Fruit fly (Drosophila melanogaster) whole organism, embryonic: ENCODE data around the gene gl.

Source experiments
- Atf6 ChIP-seq: fragments of 200-800 bp; sonication (Bioruptor generic); IDR thresholded peaks from 2 replicates; pipeline ENCODE4 v1.3.6; 2022; ENCODE audit warnings: missing biosample characterization, missing genetic modification characterization
- CG10267 ChIP-seq: fragments of 200-800 bp; sonication (Bioruptor generic); optimal IDR thresholded peaks from 2 replicates; lab custom pipeline; 2018; ENCODE audit warnings: missing biosample characterization, mild to moderate bottlenecking, missing genetic modification characterization, moderate library complexity
- CG12219 ChIP-seq: fragments of 200-800 bp; sonication (Bioruptor generic); optimal IDR thresholded peaks from 3 replicates; lab custom pipeline; 2018; ENCODE audit warnings: missing biosample characterization, mild to moderate bottlenecking, missing genetic modification characterization
- CG12769 ChIP-seq: fragments of 200-800 bp; sonication (Bioruptor generic); optimal IDR thresholded peaks from 2 replicates; lab custom pipeline; 2019; ENCODE audit warnings: missing biosample characterization, mild to moderate bottlenecking, missing genetic modification characterization, moderate library complexity
- CG13775 ChIP-seq: fragments of 200-800 bp; sonication (Bioruptor generic); optimal IDR thresholded peaks from 3 replicates; lab custom pipeline; 2017; ENCODE audit warnings: missing biosample characterization, mild to moderate bottlenecking, missing genetic modification characterization
- CG1603 ChIP-seq: fragments of 200-800 bp; sonication (Bioruptor generic); optimal IDR thresholded peaks from 2 replicates; lab custom pipeline; 2019; ENCODE audit warnings: missing biosample characterization, mild to moderate bottlenecking, missing genetic modification characterization, moderate library complexity
- CG1647 ChIP-seq: fragments of 200-800 bp; sonication (Bioruptor generic); optimal IDR thresholded peaks from 3 replicates; lab custom pipeline; 2016; ENCODE audit warnings: missing biosample characterization, missing genetic modification characterization
- CG1792 ChIP-seq: fragments of 200-800 bp; sonication (Bioruptor generic); optimal IDR thresholded peaks from 2 replicates; lab custom pipeline; 2016; ENCODE audit warnings: missing biosample characterization, missing genetic modification characterization
- CG2875 ChIP-seq: fragments of 200-800 bp; sonication (Bioruptor generic); optimal IDR thresholded peaks from 2 replicates; lab custom pipeline; 2017; ENCODE audit warnings: missing biosample characterization, mild to moderate bottlenecking, missing genetic modification characterization, missing genetic modification reagents
- CG30403 ChIP-seq: fragments of 200-800 bp; sonication (Bioruptor generic); optimal IDR thresholded peaks from 3 replicates; lab custom pipeline; 2016; ENCODE audit warnings: missing biosample characterization, missing genetic modification characterization
- CG5180 ChIP-seq: fragments of 200-800 bp; sonication (Bioruptor generic); optimal IDR thresholded peaks from 3 replicates; lab custom pipeline; 2017; ENCODE audit warnings: missing biosample characterization, missing genetic modification characterization, mild to moderate bottlenecking, moderate library complexity, missing genetic modification reagents
- CG5245 ChIP-seq: fragments of 200-800 bp; sonication (Bioruptor generic); optimal IDR thresholded peaks from 3 replicates; lab custom pipeline; 2016; ENCODE audit warnings: missing biosample characterization, missing genetic modification characterization
- CG6254 ChIP-seq: fragments of 200-800 bp; sonication (Bioruptor generic); optimal IDR thresholded peaks from 3 replicates; lab custom pipeline; 2017; ENCODE audit warnings: mild to moderate bottlenecking, missing biosample characterization, missing genetic modification reagents, missing genetic modification characterization
- CG6689 ChIP-seq: fragments of 200-800 bp; sonication (Bioruptor generic); IDR thresholded peaks from 2 replicates; pipeline ENCODE4 v1.3.6; 2022; ENCODE audit warnings: missing biosample characterization, missing genetic modification characterization
- CoRest ChIP-seq: fragments of 200-800 bp; sonication (Bioruptor generic); optimal IDR thresholded peaks from 3 replicates; lab custom pipeline; 2018; ENCODE audit warnings: missing biosample characterization, mild to moderate bottlenecking, missing genetic modification characterization, moderate library complexity
- Dbx ChIP-seq: fragments of 200-800 bp; sonication (Bioruptor generic); IDR thresholded peaks from 3 replicates; pipeline ENCODE4 v1.3.6; 2022; ENCODE audit warnings: missing biosample characterization, missing genetic modification characterization
- Dek ChIP-seq: fragments of 200-800 bp; sonication (Bioruptor generic); optimal IDR thresholded peaks from 3 replicates; lab custom pipeline; 2019; ENCODE audit warnings: missing biosample characterization, mild to moderate bottlenecking, missing genetic modification characterization, moderate library complexity
- HLH4C ChIP-seq: fragments of 200-800 bp; sonication (Bioruptor generic); IDR thresholded peaks from 3 replicates; pipeline ENCODE4 v1.3.6; 2022; ENCODE audit warnings: missing biosample characterization, missing genetic modification characterization; ENCODE audit not compliant: partially characterized antibody
- HLHmδ ChIP-seq: fragments of 200-800 bp; sonication (Bioruptor generic); optimal IDR thresholded peaks from 2 replicates; lab custom pipeline; 2018; ENCODE audit warnings: missing biosample characterization, mild to moderate bottlenecking, missing genetic modification characterization, moderate library complexity
- Lhr ChIP-seq: fragments of 200-800 bp; sonication (Bioruptor generic); optimal IDR thresholded peaks from 3 replicates; lab custom pipeline; 2017; ENCODE audit warnings: mild to moderate bottlenecking, missing biosample characterization, missing genetic modification reagents, missing genetic modification characterization
- Lpt ChIP-seq: fragments of >200 bp; optimal IDR thresholded peaks from 2 replicates; lab custom pipeline; 2018; ENCODE audit warnings: missing biosample characterization, missing genetic modification characterization
- MTF-1 ChIP-seq: fragments of 200-800 bp; sonication (Bioruptor generic); optimal IDR thresholded peaks from 2 replicates; lab custom pipeline; 2018; ENCODE audit warnings: missing biosample characterization, mild to moderate bottlenecking, missing genetic modification characterization, borderline replicate concordance
- Mrtf ChIP-seq: fragments of 200-800 bp; sonication (Bioruptor generic); IDR thresholded peaks from 3 replicates; pipeline ENCODE4 v1.3.6; 2022; ENCODE audit warnings: missing biosample characterization, missing genetic modification characterization
- NC2α ChIP-seq: fragments of 200-800 bp; sonication (Bioruptor generic); optimal IDR thresholded peaks from 2 replicates; lab custom pipeline; 2016; ENCODE audit warnings: missing biosample characterization, missing genetic modification characterization
- Oli ChIP-seq: fragments of 200-800 bp; sonication (Bioruptor generic); optimal IDR thresholded peaks from 2 replicates; lab custom pipeline; 2018; ENCODE audit warnings: missing biosample characterization, mild to moderate bottlenecking, missing genetic modification characterization, moderate library complexity
- Sin3A ChIP-seq: fragments of >200 bp; optimal IDR thresholded peaks from 2 replicates; lab custom pipeline; 2018
- Six4 ChIP-seq: fragments of 200-800 bp; sonication (Bioruptor generic); optimal IDR thresholded peaks from 2 replicates; lab custom pipeline; 2016; ENCODE audit warnings: missing biosample characterization, missing genetic modification characterization
- Sox100B ChIP-seq: fragments of 200-800 bp; sonication (Bioruptor generic); optimal IDR thresholded peaks from 3 replicates; lab custom pipeline; 2018; ENCODE audit warnings: missing biosample characterization, mild to moderate bottlenecking, missing genetic modification characterization
- Xbp1 ChIP-seq: fragments of 200-800 bp; sonication (Bioruptor generic); optimal IDR thresholded peaks from 3 replicates; lab custom pipeline; 2016; ENCODE audit warnings: missing biosample characterization, mild to moderate bottlenecking, missing genetic modification characterization
- ase ChIP-seq: fragments of 200-800 bp; sonication (Bioruptor generic); IDR thresholded peaks from 3 replicates; pipeline ENCODE4 v1.3.6; 2022; ENCODE audit warnings: missing biosample characterization, missing genetic modification characterization
- ash1 ChIP-seq: fragments of 200-800 bp; sonication (Bioruptor generic); optimal IDR thresholded peaks from 2 replicates; lab custom pipeline; 2018; ENCODE audit warnings: missing biosample characterization, mild to moderate bottlenecking, missing genetic modification characterization
- bsh ChIP-seq, 2 experiments: fragments of 200-800 bp; sonication (Bioruptor generic); optimal IDR thresholded peaks; 2 replicates each; lab custom pipeline; 2017 to 2018; ENCODE audit warnings: mild to moderate bottlenecking in 2 of 2, missing biosample characterization in 2 of 2, missing genetic modification characterization in 2 of 2, moderate library complexity in 1 of 2
- chinmo ChIP-seq: fragments of 200-800 bp; sonication (Bioruptor generic); IDR thresholded peaks from 4 replicates; pipeline ENCODE4 v1.3.6; 2022; ENCODE audit warnings: missing biosample characterization, missing genetic modification characterization; ENCODE audit not compliant: partially characterized antibody
- da ChIP-seq: fragments of 200-800 bp; sonication (Bioruptor generic); optimal IDR thresholded peaks from 2 replicates; lab custom pipeline; 2016; ENCODE audit warnings: missing biosample characterization, missing genetic modification characterization
- dati ChIP-seq: fragments of 200-800 bp; sonication (Bioruptor generic); IDR thresholded peaks from 2 replicates; pipeline ENCODE4 v1.3.6; 2022; ENCODE audit warnings: missing biosample characterization, missing genetic modification characterization
- dysf ChIP-seq: fragments of 200-800 bp; sonication (Bioruptor generic); IDR thresholded peaks from 3 replicates; pipeline ENCODE4 v1.3.6; 2022; ENCODE audit warnings: missing biosample characterization, missing genetic modification characterization
- ems ChIP-seq: fragments of 200-800 bp; sonication (Bioruptor generic); optimal IDR thresholded peaks from 3 replicates; lab custom pipeline; 2016; ENCODE audit warnings: missing biosample characterization, missing genetic modification characterization
- ewg ChIP-seq: fragments of 200-800 bp; sonication (Bioruptor generic); optimal IDR thresholded peaks from 3 replicates; lab custom pipeline; 2017; ENCODE audit warnings: mild to moderate bottlenecking, missing biosample characterization, missing genetic modification reagents, missing genetic modification characterization
- fd3F ChIP-seq: fragments of 200-800 bp; sonication (Bioruptor generic); optimal IDR thresholded peaks from 2 replicates; lab custom pipeline; 2018; ENCODE audit warnings: missing biosample characterization, mild to moderate bottlenecking, missing genetic modification characterization, moderate library complexity
- gsb ChIP-seq: fragments of 200-800 bp; sonication (Bioruptor generic); IDR thresholded peaks from 2 replicates; pipeline ENCODE4 v1.3.6; 2022; ENCODE audit warnings: missing biosample characterization, missing genetic modification characterization
- gsb-n ChIP-seq: fragments of 200-800 bp; sonication (Bioruptor generic); optimal IDR thresholded peaks from 3 replicates; lab custom pipeline; 2018; ENCODE audit warnings: missing biosample characterization, mild to moderate bottlenecking, missing genetic modification characterization
- hth ChIP-seq: fragments of >200 bp; optimal IDR thresholded peaks from 2 replicates; lab custom pipeline; 2017; ENCODE audit warnings: inconsistent platforms
- lab ChIP-seq: fragments of 200-800 bp; sonication (Bioruptor generic); optimal IDR thresholded peaks from 3 replicates; lab custom pipeline; 2017; ENCODE audit warnings: missing biosample characterization, missing genetic modification characterization, mild to moderate bottlenecking, moderate library complexity, missing genetic modification reagents
- nom ChIP-seq: fragments of 200-800 bp; sonication (Bioruptor generic); optimal IDR thresholded peaks from 2 replicates; lab custom pipeline; 2017; ENCODE audit warnings: missing biosample characterization, missing genetic modification characterization, mild to moderate bottlenecking, moderate library complexity, missing genetic modification reagents
- oc ChIP-seq: fragments of 200-800 bp; sonication (Bioruptor generic); optimal IDR thresholded peaks from 2 replicates; lab custom pipeline; 2018; ENCODE audit warnings: missing biosample characterization, mild to moderate bottlenecking, missing genetic modification characterization, moderate library complexity
- pfk ChIP-seq: fragments of 200-800 bp; sonication (Bioruptor generic); optimal IDR thresholded peaks from 2 replicates; lab custom pipeline; 2018; ENCODE audit warnings: missing biosample characterization, mild to moderate bottlenecking, missing genetic modification characterization, moderate library complexity
- pita ChIP-seq: fragments of 200-800 bp; sonication (Bioruptor generic); optimal IDR thresholded peaks from 2 replicates; lab custom pipeline; 2017; ENCODE audit warnings: missing biosample characterization, mild to moderate bottlenecking, missing genetic modification characterization
- salm ChIP-seq: fragments of 200-800 bp; sonication (Bioruptor generic); optimal IDR thresholded peaks from 2 replicates; lab custom pipeline; 2018; ENCODE audit warnings: missing biosample characterization, mild to moderate bottlenecking, missing genetic modification characterization
- sima ChIP-seq: fragments of 200-800 bp; sonication (Bioruptor generic); optimal IDR thresholded peaks from 2 replicates; lab custom pipeline; 2016; ENCODE audit warnings: missing biosample characterization, missing genetic modification characterization
- sisA ChIP-seq: fragments of 200-800 bp; sonication (Bioruptor generic); IDR thresholded peaks from 2 replicates; pipeline ENCODE4 v1.3.6; 2022; ENCODE audit warnings: missing biosample characterization, missing genetic modification characterization
- slou ChIP-seq: fragments of 200-800 bp; sonication (Bioruptor generic); optimal IDR thresholded peaks from 3 replicates; lab custom pipeline; 2016; ENCODE audit warnings: missing biosample characterization, missing genetic modification characterization

gl gene

dm6 chr3R:18404713-18405112 lies 32.2 kb upstream of the gl start, which contains the start of gene CG7685 (continued):
- TF ChIP-seq nom (peak; percentile 69), CG12219 (GFP tag; lab: Kevin White, UChicago) (peak; percentile 29), CG12769 (tag; lab: Kevin White, UChicago) (peak; percentile 58), salm (no peak), Mrtf (GFP tag; lab: Robert Waterston, UW) (no peak), Six4 (peak; percentile 44), HLH4C (GFP tag; lab: Robert Waterston, UW) (no peak), HLHmδ (no peak), slou (GFP tag; lab: Kevin White, UChicago) (no peak), chinmo (GFP tag; lab: Robert Waterston, UW) (no peak), CG2875 (GFP tag; lab: Kevin White, UChicago) (peak; percentile 11), CG30403 (GFP tag; lab: Kevin White, UChicago) (peak; percentile 69), CG1792 (GFP tag; lab: Kevin White, UChicago) (peak; percentile 20), da (no peak), ems (GFP tag; lab: Kevin White, UChicago) (peak; percentile 66), CG6254 (GFP tag; lab: Kevin White, UChicago) (no peak), CG1603 (tag; lab: Kevin White, UChicago) (peak; percentile 66), Lpt (GFP tag; lab: Kevin White, UChicago) (no peak), CG13775 (GFP tag; lab: Kevin White, UChicago) (peak; percentile 53), CG6689 (peak; percentile 49; the same call in 1 of the 2 replicates), pita (GFP tag; lab: Kevin White, UChicago) (no peak), NC2α (GFP tag; lab: Kevin White, UChicago) (no peak), CG1647 (GFP tag; lab: Kevin White, UChicago) (peak; percentile 68), dati (GFP tag; lab: Robert Waterston, UW) (no peak), ase (GFP tag; lab: Robert Waterston, UW) (no peak), sisA (GFP tag; lab: Robert Waterston, UW) (0 out of 2 replicates have a peak, but pooled peaks have one; percentile 32), CG10267 (peak; percentile 95), Xbp1 (GFP tag; lab: Kevin White, UChicago) (peak; percentile 70), Oli (tag; lab: Kevin White, UChicago) (peak; percentile 40), CG5245 (GFP tag; lab: Kevin White, UChicago) (peak; percentile 34), hth (lab: Kevin White, UChicago) (no peak), Sin3A (no peak), CoRest (peak; percentile 59), gsb-n (tag; lab: Kevin White, UChicago) (no peak), dysf (GFP tag; lab: Robert Waterston, UW) (peak; percentile 50; the same call in 1 of the 3 replicates), Atf6 (GFP tag; lab: Robert Waterston, UW) (peak; percentile 66), MTF-1 (GFP tag; lab: Kevin White, UChicago) (no peak), Lhr (peak; percentile 19), sima (GFP tag; lab: Kevin White, UChicago) (peak; percentile 47), ewg (GFP tag; lab: Kevin White, UChicago) (peak; percentile 19), Dbx (GFP tag; lab: Robert Waterston, UW) (peak; percentile 60; the same call in 1 of the 3 replicates), gsb (GFP tag; lab: Robert Waterston, UW) (no peak), oc (tag; lab: Kevin White, UChicago) (no peak), pfk (GFP tag; lab: Kevin White, UChicago) (no peak), Dek (tag; lab: Kevin White, UChicago) (peak; percentile 55), bsh (GFP tag; optimal IDR thresholded peaks at IDR 0.05; lab: Kevin White, UChicago) (peak in 1 of 2 experiments; percentile 54), fd3F (GFP tag; lab: Kevin White, UChicago) (peak; percentile 65), lab (GFP tag; lab: Kevin White, UChicago) (peak; percentile 80), Sox100B (GFP tag; lab: Kevin White, UChicago) (peak; percentile 36), CG5180 (GFP tag; lab: Kevin White, UChicago) (peak; percentile 28), ash1 (GFP tag; lab: Kevin White, UChicago) (peak; percentile 21)
